Worm (Caenorhabditis elegans): ENCODE data around the gene lips-10.

lips-10 gene

DNA sequence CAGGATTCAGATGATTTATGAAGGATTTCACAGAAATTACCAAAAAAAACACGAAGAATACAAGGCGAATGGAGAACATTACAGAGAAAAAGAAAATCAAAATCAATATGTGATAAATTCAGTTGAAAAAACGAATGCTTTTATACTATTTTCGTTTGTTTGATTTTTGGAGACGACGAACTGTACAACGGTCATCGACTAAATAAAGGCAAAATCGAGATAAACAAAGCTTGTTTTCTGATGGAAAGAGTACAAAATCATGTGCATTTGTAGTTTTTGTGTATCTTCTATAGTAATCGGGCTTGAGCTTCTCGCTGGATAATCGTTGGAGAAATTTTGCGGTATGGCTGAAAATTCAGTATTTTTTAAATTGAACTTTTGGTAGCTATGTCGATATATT, 32.2 kb downstream of the lips-10 start, which contains the start of gene M05D6.8:
Gene M05D6.8 (minus strand): TSS at position 101 of the 400 bp plus-strand sequence.
- TF ChIP-seq ttx-3 (tag; optimal IDR thresholded peaks at IDR 0.05) (no peak), fkh-6 (tag; optimal IDR thresholded peaks at IDR 0.05) (no peak), hlh-30 (tag; optimal IDR thresholded peaks at IDR 0.05; ENCODE audit: insufficient read depth) (no peak), unc-55 (GFP tag; optimal IDR thresholded peaks at IDR 0.05) (no peak)

DNA sequence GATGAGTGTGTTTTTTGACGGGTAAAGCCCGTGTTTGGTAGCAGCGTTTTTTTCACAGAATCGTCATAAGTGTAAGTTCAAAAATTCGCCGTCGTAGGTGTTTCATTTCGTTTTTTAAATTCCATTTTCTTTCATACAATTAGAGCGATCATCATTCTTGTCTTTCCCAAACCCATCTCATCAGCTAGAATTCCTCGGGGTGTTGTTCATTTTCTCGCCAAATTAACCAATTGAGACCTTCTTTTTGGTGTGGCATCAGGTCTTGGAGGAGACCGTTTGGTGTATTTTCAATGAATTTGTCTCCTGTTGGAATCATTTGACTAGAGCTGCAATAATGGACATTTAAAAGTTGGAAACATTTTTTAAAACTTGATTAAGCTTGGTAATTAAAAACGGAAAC, 33.9 kb downstream of the lips-10 start:
- no peak for TF ChIP-seq C38D4.7 (GFP tag; optimal IDR thresholded peaks at IDR 0.05)
- no peak for TF ChIP-seq pqm-1 (tag; optimal IDR thresholded peaks at IDR 0.05)
- TF ChIP-seq ttx-3 (tag; optimal IDR thresholded peaks at IDR 0.05) = no peak
- TF ChIP-seq npax-4 (tag; optimal IDR thresholded peaks at IDR 0.05) = no peak
- TF ChIP-seq ceh-6 (GFP tag; optimal IDR thresholded peaks at IDR 0.05) = no peak
- no peak for TF ChIP-seq ceh-14 (tag; optimal IDR thresholded peaks at IDR 0.05)
- TF ChIP-seq rnt-1 (tag; optimal IDR thresholded peaks at IDR 0.05) = no peak
- no peak for TF ChIP-seq ztf-16 (tag; optimal IDR thresholded peaks at IDR 0.05)
- no peak for TF ChIP-seq ref-2 (tag; optimal IDR thresholded peaks at IDR 0.05)
- TF ChIP-seq nhr-11 (tag; optimal IDR thresholded peaks at IDR 0.05) = no peak
- TF ChIP-seq che-1 (tag; optimal IDR thresholded peaks at IDR 0.05) = no peak
- TF ChIP-seq nfya-1 (tag; optimal IDR thresholded peaks at IDR 0.05) = no peak
- no peak for TF ChIP-seq pros-1 (tag; optimal IDR thresholded peaks at IDR 0.05)
- TF ChIP-seq ceh-19 (GFP tag; optimal IDR thresholded peaks at IDR 0.05) = no peak
- no peak for TF ChIP-seq hlh-8 (tag; optimal IDR thresholded peaks at IDR 0.05)

DNA sequence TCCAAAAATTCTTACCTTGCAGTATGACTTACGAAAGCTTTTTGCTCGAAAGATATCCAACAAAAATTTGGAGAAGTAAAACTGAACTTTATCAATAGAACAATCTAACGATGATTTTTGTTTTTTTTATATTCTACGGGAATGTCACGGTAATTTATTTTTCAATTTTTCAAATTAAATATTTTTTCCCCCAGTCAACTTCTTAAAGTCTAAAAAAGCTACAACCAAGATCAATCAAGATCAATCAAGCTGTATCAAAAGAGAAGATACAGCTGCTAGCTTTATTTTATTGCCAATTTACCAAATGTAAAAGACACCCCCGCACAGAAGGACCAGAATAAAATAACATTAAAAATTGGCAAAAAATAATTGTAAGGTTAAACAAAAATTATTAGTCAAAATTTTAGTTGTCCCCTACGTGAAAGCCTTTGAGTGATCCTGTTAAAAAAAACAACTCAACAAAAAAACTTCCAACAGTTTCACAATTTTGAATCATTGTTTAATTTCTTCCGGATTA, 36.4 kb downstream of the lips-10 start, which contains the start of the genes M05D6.1 and M05D6.3:
Gene M05D6.1 (minus strand): TSS at position 101 of the 517 bp plus-strand sequence.
Gene M05D6.3 (plus strand): TSS at position 467 of the 517 bp plus-strand sequence.
- TF ChIP-seq hlh-30 (tag; optimal IDR thresholded peaks at IDR 0.05; ENCODE audit: insufficient read depth) = no peak
- no peak for TF ChIP-seq ztf-16 (tag; optimal IDR thresholded peaks at IDR 0.05)
- TF ChIP-seq K09A11.1 (tag; optimal IDR thresholded peaks at IDR 0.05; ENCODE audit: insufficient read depth) = no peak
- no peak for TF ChIP-seq sdc-2 (tag; optimal IDR thresholded peaks at IDR 0.05)

DNA sequence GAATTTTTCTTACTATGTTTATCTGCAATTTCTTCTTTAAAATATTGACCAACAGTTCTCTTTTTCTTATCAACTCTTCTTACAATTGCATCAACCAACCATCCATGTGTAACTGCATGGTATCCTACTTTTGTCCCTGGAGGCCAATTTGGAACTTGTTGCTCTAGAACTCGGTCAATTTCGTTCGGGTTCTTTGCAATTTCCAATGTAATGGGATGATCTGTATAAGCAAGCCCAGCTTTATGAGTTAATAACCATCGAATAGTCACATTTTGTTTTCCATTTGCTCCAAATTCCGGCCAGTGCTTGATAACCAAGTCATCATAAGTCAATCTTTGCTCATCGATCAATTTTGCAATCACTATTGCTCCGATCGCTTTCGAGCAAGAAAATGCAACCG, 40.4 kb downstream of the lips-10 start:
- no peak for TF ChIP-seq sox-4 (tag; optimal IDR thresholded peaks at IDR 0.05)
- no peak for TF ChIP-seq rnt-1 (tag; optimal IDR thresholded peaks at IDR 0.05)
- TF ChIP-seq pag-3 (tag; optimal IDR thresholded peaks at IDR 0.05; ENCODE audit: borderline replicate concordance) = no peak
- TF ChIP-seq fkh-10 (GFP tag; optimal IDR thresholded peaks at IDR 0.05) = no peak
- no peak for TF ChIP-seq ceh-48 (tag; optimal IDR thresholded peaks at IDR 0.05)
- no peak for TF ChIP-seq ets-4 (tag; optimal IDR thresholded peaks at IDR 0.05)
- no peak for TF ChIP-seq npax-4 (tag; optimal IDR thresholded peaks at IDR 0.05)
- no peak for TF ChIP-seq K02D7.2 (tag; optimal IDR thresholded peaks at IDR 0.05)
- no peak for TF ChIP-seq syd-9 (tag; optimal IDR thresholded peaks at IDR 0.05)
- no peak for TF ChIP-seq ceh-2 (tag; optimal IDR thresholded peaks at IDR 0.05)
- TF ChIP-seq pha-2 (tag; optimal IDR thresholded peaks at IDR 0.05) = no peak
- no peak for TF ChIP-seq unc-86 (tag; optimal IDR thresholded peaks at IDR 0.05)
- no peak for TF ChIP-seq tbx-2 (tag; optimal IDR thresholded peaks at IDR 0.05)
- TF ChIP-seq hlh-13 (GFP tag; optimal IDR thresholded peaks at IDR 0.05) = no peak
- no peak for TF ChIP-seq sox-2 (GFP tag; IDR thresholded peaks at IDR 0.05)
- no peak for TF ChIP-seq nfya-1 (tag; optimal IDR thresholded peaks at IDR 0.05)
- TF ChIP-seq unc-42 (tag; optimal IDR thresholded peaks at IDR 0.05) = no peak
- no peak for TF ChIP-seq gmeb-2 (tag; optimal IDR thresholded peaks at IDR 0.05)
- TF ChIP-seq pat-9 (tag; optimal IDR thresholded peaks at IDR 0.05) = no peak
- no peak for TF ChIP-seq K09A11.1 (tag; optimal IDR thresholded peaks at IDR 0.05; ENCODE audit: insufficient read depth)
